Worm (Caenorhabditis elegans) whole organism, midembryonic: Measurements from ENCODE around the gene sad-1.

ENCODE experiments used
- T22C8.4 ChIP-seq: fragments of 200-800 bp; sonication (Bioruptor generic); IDR thresholded peaks from 2 replicates; pipeline ENCODE4 v1.3.6; 2022; ENCODE audit warnings: missing genetic modification characterization, missing compliant biosample characterization
- cog-1 ChIP-seq: sonication (generic microtip); optimal IDR thresholded peaks from 2 replicates; lab custom pipeline; 2016; ENCODE audit warnings: missing genetic modification characterization, missing compliant biosample characterization
- flt-1 ChIP-seq: fragments of 200-800 bp; sonication (Bioruptor generic); IDR thresholded peaks from 2 replicates; pipeline ENCODE4 v1.3.6; 2022; ENCODE audit warnings: missing genetic modification characterization, missing compliant biosample characterization
- klf-2 ChIP-seq: fragments of 200-800 bp; sonication (Bioruptor generic); conservative IDR thresholded peaks from 2 replicates; pipeline ENCODE4 v1.3.6; 2022; ENCODE audit warnings: missing genetic modification reagents, missing genetic modification characterization, missing compliant biosample characterization
- med-1 ChIP-seq: sonication (generic microtip); optimal IDR thresholded peaks from 2 replicates; lab custom pipeline; 2017; ENCODE audit warnings: missing genetic modification characterization, mild to moderate bottlenecking, missing compliant biosample characterization, antibody characterized with exemption, missing genetic modification reagents; ENCODE audit not compliant: insufficient read depth
- ref-1 ChIP-seq: fragments of 200-800 bp; sonication (Bioruptor generic); conservative IDR thresholded peaks from 2 replicates; pipeline ENCODE4 v1.3.6; 2022; ENCODE audit warnings: missing genetic modification reagents, missing genetic modification characterization, missing compliant biosample characterization
- tab-1 ChIP-seq: fragments of 200-800 bp; sonication (Bioruptor generic); IDR thresholded peaks from 2 replicates; pipeline ENCODE4 v1.3.6; 2022; ENCODE audit warnings: missing genetic modification characterization, missing compliant biosample characterization
- ztf-23 ChIP-seq: fragments of 200-800 bp; sonication (Bioruptor generic); IDR thresholded peaks from 2 replicates; pipeline ENCODE4 v1.3.6; 2022; ENCODE audit warnings: missing genetic modification reagents, missing genetic modification characterization, missing compliant biosample characterization
- ztf-29 ChIP-seq: fragments of 200-800 bp; sonication (Bioruptor generic); IDR thresholded peaks from 2 replicates; pipeline ENCODE4 v1.3.6; 2022; ENCODE audit warnings: missing genetic modification reagents, missing genetic modification characterization, missing compliant biosample characterization

The sad-1 gene

ce11 chrX:13462519-13462918 is 37.9 kb downstream of the sad-1 start, which contains the start of gene F02D10.3:
F02D10.3 (minus strand) TSS chrX:13462619.
- TF ChIP-seq med-1 (no peak), ztf-29 (GFP tag; lab: Robert Waterston, UW) (no peak), ref-1 (no peak), klf-2 (GFP tag; lab: Robert Waterston, UW) (no peak), tab-1 (no peak), cog-1 (tag; lab: Kevin White, UChicago) (no peak), ztf-23 (no peak), T22C8.4 (no peak)

- TF ChIP-seq ztf-23 = no peak
These were observed 44.0 kb downstream of the sad-1 start, which contains the start of gene flr-1 for ce11 chrX:13456442-13456841. flr-1 (minus strand) TSS chrX:13456542.

- TF ChIP-seq tab-1 = no peak
- no peak for TF ChIP-seq klf-2 (GFP tag; lab: Robert Waterston, UW)
- TF ChIP-seq ref-1 = no peak
- TF ChIP-seq flt-1 (GFP tag; lab: Robert Waterston, UW) = no peak
- TF ChIP-seq T22C8.4 = no peak
- no peak for TF ChIP-seq med-1
- TF ChIP-seq ztf-23 = no peak
- no peak for TF ChIP-seq ztf-29 (GFP tag; lab: Robert Waterston, UW)
- TF ChIP-seq cog-1 (tag; lab: Kevin White, UChicago) = no peak
These were observed 48.9 kb downstream of the sad-1 start, which contains the start of gene F02D10.6 for ce11 chrX:13451578-13451977. F02D10.6 (minus strand) TSS chrX:13451678.

- TF ChIP-seq klf-2 (GFP tag; lab: Robert Waterston, UW) (0 out of 2 replicates have a peak, but pooled peaks have one; percentile 47), ztf-29 (GFP tag; lab: Robert Waterston, UW) (peak; percentile 73), ztf-23 (peak; percentile 92), flt-1 (GFP tag; lab: Robert Waterston, UW) (peak; percentile 83), cog-1 (tag; lab: Kevin White, UChicago) (peak; percentile 55), tab-1 (peak; percentile 87), T22C8.4 (peak; percentile 74), ref-1 (peak; percentile 68)
These were observed 51.8 kb downstream of the sad-1 start for ce11 chrX:13448665-13449099.

- no peak for TF ChIP-seq ztf-29 (GFP tag; lab: Robert Waterston, UW)
- TF ChIP-seq flt-1 (GFP tag; lab: Robert Waterston, UW) = no peak
- no peak for TF ChIP-seq T22C8.4
- TF ChIP-seq ztf-23 = no peak
- TF ChIP-seq cog-1 (tag; lab: Kevin White, UChicago) = no peak
- no peak for TF ChIP-seq med-1
- TF ChIP-seq klf-2 (GFP tag; lab: Robert Waterston, UW) = no peak
- TF ChIP-seq ref-1 = no peak
- no peak for TF ChIP-seq tab-1
These were observed 54.0 kb downstream of the sad-1 start, which contains the start of gene set-8 for ce11 chrX:13446418-13446817. set-8 (plus strand) TSS chrX:13446718.

ce11 chrX:13444267-13444666 is 56.2 kb downstream of the sad-1 start:
- TF ChIP-seq ref-1 = no peak
- TF ChIP-seq cog-1 (tag; lab: Kevin White, UChicago) = no peak
- TF ChIP-seq flt-1 (GFP tag; lab: Robert Waterston, UW) = no peak

- TF ChIP-seq cog-1 (tag; lab: Kevin White, UChicago) (no peak), tab-1 (no peak), ztf-23 (no peak), ref-1 (no peak), T22C8.4 (no peak), klf-2 (GFP tag; lab: Robert Waterston, UW) (no peak), med-1 (no peak), ztf-29 (GFP tag; lab: Robert Waterston, UW) (no peak), flt-1 (GFP tag; lab: Robert Waterston, UW) (no peak)
These were observed 57.2 kb downstream of the sad-1 start for ce11 chrX:13443283-13443682.

- TF ChIP-seq tab-1 (no peak), T22C8.4 (no peak), ref-1 (no peak), ztf-29 (GFP tag; lab: Robert Waterston, UW) (no peak), flt-1 (GFP tag; lab: Robert Waterston, UW) (peak; percentile 65), ztf-23 (peak; percentile 70; the same call in 1 of the 2 replicates), med-1 (no peak), klf-2 (GFP tag; lab: Robert Waterston, UW) (0 out of 2 replicates have a peak, but pooled peaks have one; percentile 19), cog-1 (tag; lab: Kevin White, UChicago) (peak; percentile 46)
These were observed 58.0 kb downstream of the sad-1 start for ce11 chrX:13442446-13442845.
